Fruit fly (Drosophila melanogaster) whole organism, embryonic: ENCODE measurements around the gene HINT1.

ENCODE experiments used
- Adf1 ChIP-seq: fragments of 200-800 bp; sonication (Bioruptor generic); IDR thresholded peaks from 2 replicates; pipeline ENCODE4 v1.3.6; 2022; ENCODE audit warnings: missing biosample characterization, missing genetic modification characterization
- B-H2 ChIP-seq: fragments of 200-800 bp; sonication (Bioruptor generic); optimal IDR thresholded peaks from 2 replicates; lab custom pipeline; 2018; ENCODE audit warnings: missing biosample characterization, mild to moderate bottlenecking, missing genetic modification characterization
- CG10209 ChIP-seq: fragments of 200-800 bp; sonication (Bioruptor generic); optimal IDR thresholded peaks from 3 replicates; lab custom pipeline; 2017; ENCODE audit warnings: missing biosample characterization, mild to moderate bottlenecking, missing genetic modification characterization, missing genetic modification reagents
- CG1024 ChIP-seq: fragments of 200-800 bp; sonication (Bioruptor generic); IDR thresholded peaks from 2 replicates; pipeline ENCODE4 v1.3.6; 2022; ENCODE audit warnings: missing biosample characterization, missing genetic modification characterization
- CG10462 ChIP-seq: fragments of 200-800 bp; sonication (Bioruptor generic); optimal IDR thresholded peaks from 2 replicates; lab custom pipeline; 2016; ENCODE audit warnings: missing biosample characterization, missing genetic modification characterization
- CG11696 ChIP-seq: fragments of 200-800 bp; sonication (Bioruptor generic); IDR thresholded peaks from 2 replicates; pipeline ENCODE4 v1.3.6; 2022; ENCODE audit warnings: missing biosample characterization, missing genetic modification characterization
- CG11723 ChIP-seq: fragments of 200-800 bp; sonication (Bioruptor generic); optimal IDR thresholded peaks from 2 replicates; lab custom pipeline; 2017; ENCODE audit warnings: missing biosample characterization, mild to moderate bottlenecking, missing genetic modification characterization
- CG14014 ChIP-seq: fragments of 200-800 bp; sonication (Bioruptor generic); IDR thresholded peaks from 2 replicates; pipeline ENCODE4 v1.3.6; 2022; ENCODE audit warnings: missing biosample characterization, missing genetic modification characterization
- CG16779 ChIP-seq: fragments of 200-800 bp; sonication (Bioruptor generic); IDR thresholded peaks from 2 replicates; pipeline ENCODE4 v1.3.6; 2022; ENCODE audit warnings: missing biosample characterization, missing genetic modification characterization
- CG17186 ChIP-seq: fragments of 200-800 bp; sonication (Bioruptor generic); optimal IDR thresholded peaks from 3 replicates; lab custom pipeline; 2017; ENCODE audit warnings: missing biosample characterization, missing genetic modification reagents, missing genetic modification characterization
- CG18764 ChIP-seq: fragments of 200-800 bp; sonication (Bioruptor generic); optimal IDR thresholded peaks from 3 replicates; lab custom pipeline; 2016; ENCODE audit warnings: missing biosample characterization, missing genetic modification characterization
- CG2129 ChIP-seq: fragments of 200-800 bp; sonication (Bioruptor generic); IDR thresholded peaks from 2 replicates; pipeline ENCODE4 v1.3.6; 2022; ENCODE audit warnings: missing biosample characterization, missing genetic modification characterization; ENCODE audit not compliant: partially characterized antibody
- CG3407 ChIP-seq: fragments of 200-800 bp; sonication (Bioruptor generic); optimal IDR thresholded peaks from 2 replicates; lab custom pipeline; 2018; ENCODE audit warnings: missing biosample characterization, mild to moderate bottlenecking, missing genetic modification characterization
- CG4617 ChIP-seq: fragments of 200-800 bp; sonication (Bioruptor generic); optimal IDR thresholded peaks from 3 replicates; lab custom pipeline; 2016; ENCODE audit warnings: missing biosample characterization, missing genetic modification characterization, borderline replicate concordance
- CG6683 ChIP-seq: fragments of 200-800 bp; sonication (Bioruptor generic); optimal IDR thresholded peaks from 2 replicates; lab custom pipeline; 2017; ENCODE audit warnings: missing biosample characterization, mild to moderate bottlenecking, missing genetic modification characterization, missing genetic modification reagents
- CG7372 ChIP-seq: fragments of 200-800 bp; sonication (Bioruptor generic); IDR thresholded peaks from 2 replicates; pipeline ENCODE4 v1.3.6; 2022; ENCODE audit warnings: missing biosample characterization, missing genetic modification characterization
- CG8281 ChIP-seq: fragments of 200-800 bp; sonication (Bioruptor generic); optimal IDR thresholded peaks from 2 replicates; lab custom pipeline; 2018; ENCODE audit warnings: missing biosample characterization, mild to moderate bottlenecking, missing genetic modification characterization, moderate library complexity
- CG8765 ChIP-seq: fragments of 200-800 bp; sonication (Bioruptor generic); IDR thresholded peaks from 2 replicates; pipeline ENCODE4 v1.3.6; 2022; ENCODE audit warnings: missing biosample characterization, missing genetic modification characterization
- CG9817 ChIP-seq: fragments of 200-800 bp; sonication (Bioruptor generic); optimal IDR thresholded peaks from 2 replicates; lab custom pipeline; 2018; ENCODE audit warnings: missing biosample characterization, mild to moderate bottlenecking, missing genetic modification characterization, moderate library complexity
- CoRest ChIP-seq: fragments of 200-800 bp; sonication (Bioruptor generic); optimal IDR thresholded peaks from 3 replicates; lab custom pipeline; 2018; ENCODE audit warnings: missing biosample characterization, mild to moderate bottlenecking, missing genetic modification characterization, moderate library complexity
- D19A ChIP-seq: fragments of 200-800 bp; optimal IDR thresholded peaks from 3 replicates; lab custom pipeline; 2019; ENCODE audit warnings: missing biosample characterization, mild to moderate bottlenecking, missing genetic modification characterization, moderate library complexity
- H15 ChIP-seq: fragments of 200-800 bp; sonication (Bioruptor generic); IDR thresholded peaks from 3 replicates; pipeline ENCODE4 v1.3.6; 2022; ENCODE audit warnings: missing biosample characterization, missing genetic modification characterization
- HLH3B ChIP-seq: fragments of 200-800 bp; sonication (Bioruptor generic); IDR thresholded peaks from 2 replicates; pipeline ENCODE4 v1.3.6; 2022; ENCODE audit warnings: missing biosample characterization, missing genetic modification characterization
- HLHmδ ChIP-seq: fragments of 200-800 bp; sonication (Bioruptor generic); optimal IDR thresholded peaks from 2 replicates; lab custom pipeline; 2018; ENCODE audit warnings: missing biosample characterization, mild to moderate bottlenecking, missing genetic modification characterization, moderate library complexity
- HmgD ChIP-seq: fragments of 200-800 bp; sonication (Bioruptor generic); optimal IDR thresholded peaks from 3 replicates; lab custom pipeline; 2016; ENCODE audit warnings: missing biosample characterization, missing genetic modification characterization
- MTF-1 ChIP-seq: fragments of 200-800 bp; sonication (Bioruptor generic); optimal IDR thresholded peaks from 2 replicates; lab custom pipeline; 2018; ENCODE audit warnings: missing biosample characterization, mild to moderate bottlenecking, missing genetic modification characterization, borderline replicate concordance
- Six4 ChIP-seq: fragments of 200-800 bp; sonication (Bioruptor generic); optimal IDR thresholded peaks from 2 replicates; lab custom pipeline; 2016; ENCODE audit warnings: missing biosample characterization, missing genetic modification characterization
- Usf ChIP-seq: fragments of 200-800 bp; sonication (Bioruptor generic); optimal IDR thresholded peaks from 2 replicates; lab custom pipeline; 2017; ENCODE audit warnings: missing genotype, missing biosample characterization, missing genetic modification characterization
- abd-A ChIP-seq: fragments of 200-800 bp; sonication (Bioruptor generic); optimal IDR thresholded peaks from 3 replicates; lab custom pipeline; 2019; ENCODE audit warnings: missing biosample characterization, mild to moderate bottlenecking, missing genetic modification characterization, moderate library complexity
- ara ChIP-seq: fragments of 200-800 bp; sonication (Bioruptor generic); IDR thresholded peaks from 2 replicates; pipeline ENCODE4 v1.3.6; 2022; ENCODE audit warnings: missing biosample characterization, missing genetic modification characterization
- ash1 ChIP-seq: fragments of 200-800 bp; sonication (Bioruptor generic); optimal IDR thresholded peaks from 2 replicates; lab custom pipeline; 2018; ENCODE audit warnings: missing biosample characterization, mild to moderate bottlenecking, missing genetic modification characterization
- bab2 ChIP-seq: fragments of 200-800 bp; sonication (Bioruptor generic); optimal IDR thresholded peaks from 2 replicates; lab custom pipeline; 2016; ENCODE audit warnings: missing biosample characterization, missing genetic modification characterization
- disco-r ChIP-seq: fragments of 200-800 bp; sonication (Bioruptor generic); optimal IDR thresholded peaks from 2 replicates; lab custom pipeline; 2016; ENCODE audit warnings: missing biosample characterization, missing genetic modification characterization
- esg ChIP-seq: fragments of 200-800 bp; sonication (Bioruptor generic); conservative IDR thresholded peaks from 2 replicates; pipeline ENCODE4 v1.3.6; 2022; ENCODE audit warnings: missing biosample characterization, missing genetic modification characterization
- eve ChIP-seq, 2 experiments: fragments of >200 bp; optimal IDR thresholded peaks; 2 replicates each; lab custom pipeline; 2017; ENCODE audit warnings: missing biosample characterization in 2 of 2, missing genetic modification characterization in 2 of 2
- eyg ChIP-seq: fragments of 200-800 bp; sonication (Bioruptor generic); optimal IDR thresholded peaks from 3 replicates; lab custom pipeline; 2016; ENCODE audit warnings: missing biosample characterization, missing genetic modification characterization
- fd102C ChIP-seq: fragments of 200-800 bp; sonication (Bioruptor generic); optimal IDR thresholded peaks from 2 replicates; lab custom pipeline; 2018; ENCODE audit warnings: missing biosample characterization, mild to moderate bottlenecking, missing genetic modification characterization, moderate library complexity
- ftz-f1 ChIP-seq: fragments of 200-800 bp; sonication (Bioruptor generic); optimal IDR thresholded peaks from 2 replicates; lab custom pipeline; 2016; ENCODE audit warnings: missing biosample characterization, missing genetic modification characterization
- gcm ChIP-seq: fragments of 200-800 bp; sonication (Bioruptor generic); optimal IDR thresholded peaks from 2 replicates; lab custom pipeline; 2019; ENCODE audit warnings: missing biosample characterization, mild to moderate bottlenecking, missing genetic modification characterization, moderate library complexity
- grau ChIP-seq: fragments of 200-800 bp; optimal IDR thresholded peaks from 3 replicates; lab custom pipeline; 2019; ENCODE audit warnings: missing biosample characterization, mild to moderate bottlenecking, missing genetic modification characterization, moderate library complexity
- ham ChIP-seq: fragments of 200-800 bp; sonication (Bioruptor generic); IDR thresholded peaks from 2 replicates; pipeline ENCODE4 v1.3.6; 2022; ENCODE audit warnings: missing biosample characterization, missing genetic modification characterization
- mld ChIP-seq: fragments of 200-800 bp; sonication (Bioruptor generic); IDR thresholded peaks from 3 replicates; pipeline ENCODE4 v1.3.6; 2022; ENCODE audit warnings: missing biosample characterization, missing genetic modification characterization; ENCODE audit not compliant: partially characterized antibody
- nerfin-2 ChIP-seq: fragments of 200-800 bp; sonication (Bioruptor generic); IDR thresholded peaks from 2 replicates; pipeline ENCODE4 v1.3.6; 2022; ENCODE audit warnings: missing biosample characterization, missing genetic modification characterization; ENCODE audit not compliant: partially characterized antibody
- onecut ChIP-seq: fragments of 200-800 bp; sonication (Bioruptor generic); IDR thresholded peaks from 2 replicates; pipeline ENCODE4 v1.3.6; 2022; ENCODE audit warnings: missing biosample characterization, missing genetic modification characterization
- scrt ChIP-seq: fragments of 200-800 bp; sonication (Bioruptor generic); optimal IDR thresholded peaks from 2 replicates; lab custom pipeline; 2018; ENCODE audit warnings: missing biosample characterization, mild to moderate bottlenecking, missing genetic modification characterization, moderate library complexity
- sd ChIP-seq: fragments of 200-800 bp; sonication (Bioruptor generic); optimal IDR thresholded peaks from 3 replicates; lab custom pipeline; 2018; ENCODE audit warnings: missing biosample characterization, mild to moderate bottlenecking, missing genetic modification characterization, moderate library complexity
- slp2 ChIP-seq: fragments of 200-800 bp; sonication (Bioruptor generic); optimal IDR thresholded peaks from 2 replicates; lab custom pipeline; 2016; ENCODE audit warnings: missing biosample characterization, missing genetic modification characterization
- wor ChIP-seq: fragments of 200-800 bp; sonication (Bioruptor generic); IDR thresholded peaks from 2 replicates; pipeline ENCODE4 v1.3.6; 2022; ENCODE audit warnings: missing biosample characterization, missing genetic modification characterization
- z ChIP-seq: fragments of 200-800 bp; sonication (Bioruptor generic); IDR thresholded peaks from 3 replicates; pipeline ENCODE4 v1.3.6; 2022; ENCODE audit warnings: missing biosample characterization, missing genetic modification characterization
- zen ChIP-seq: fragments of 200-800 bp; sonication (Bioruptor generic); optimal IDR thresholded peaks from 3 replicates; lab custom pipeline; 2018; ENCODE audit warnings: missing biosample characterization, mild to moderate bottlenecking, missing genetic modification characterization, moderate library complexity

HINT1 gene

DNA sequence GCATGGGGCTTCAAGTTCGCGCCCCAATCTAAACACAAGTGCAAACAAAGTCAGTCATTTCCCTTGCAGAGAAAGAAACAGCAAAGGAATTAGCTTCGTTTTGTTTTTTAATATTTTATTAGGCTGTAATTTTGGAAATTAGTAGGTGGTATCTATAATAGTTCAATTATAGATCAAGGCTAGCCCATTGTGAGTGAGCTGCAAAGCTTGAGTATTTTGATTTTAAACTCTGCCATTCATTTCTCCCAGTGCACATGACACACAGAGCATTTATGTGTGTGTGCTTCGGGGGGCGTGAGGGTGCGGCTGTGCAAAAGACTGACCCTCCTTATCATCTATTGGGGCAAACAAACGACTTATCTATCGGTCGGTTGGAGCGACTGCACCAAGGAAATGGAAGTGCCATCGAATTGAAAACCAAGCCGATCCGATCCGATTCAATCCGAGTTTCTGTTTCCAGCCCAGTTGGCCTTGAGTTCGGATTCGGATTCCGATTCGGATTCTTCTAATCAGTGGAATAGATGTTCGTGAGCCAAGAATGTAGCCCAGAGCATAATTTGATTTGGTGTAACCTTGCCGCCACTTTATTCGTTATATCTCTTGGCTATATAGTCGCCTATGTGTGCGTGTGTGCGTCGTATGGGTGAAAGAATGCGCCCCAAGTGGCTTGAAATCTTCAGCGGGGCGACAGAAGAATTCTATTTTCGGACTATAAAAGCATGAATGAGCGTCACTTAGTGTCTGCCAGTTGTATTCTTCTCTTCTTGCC is 38.4 kb upstream of the HINT1 start (continued):
- TF ChIP-seq H15 (GFP tag; lab: Robert Waterston, UW) (0 out of 3 replicates have a peak, but pooled peaks have one; percentile 36), CoRest (peak; percentile 18), CG10209 (GFP tag; lab: Kevin White, UChicago) (peak; percentile 8), ftz-f1 (GFP tag; lab: Kevin White, UChicago) (peak; percentile 63), nerfin-2 (GFP tag; lab: Robert Waterston, UW) (no peak), CG16779 (no peak), CG11723 (peak; percentile 16), bab2 (peak; percentile 27), eyg (peak; percentile 9), ham (GFP tag; lab: Robert Waterston, UW) (no peak), eve (GFP tag; optimal IDR thresholded peaks at IDR 0.05; lab: Kevin White, UChicago) (no peak), HLHmδ (GFP tag; lab: Kevin White, UChicago) (no peak), esg (GFP tag; lab: Robert Waterston, UW) (peak; percentile 66), CG8281 (tag; lab: Kevin White, UChicago) (no peak), Usf (GFP tag; lab: Kevin White, UChicago) (no peak), Adf1 (no peak), ara (GFP tag; lab: Robert Waterston, UW) (peak; percentile 47; the same call in 1 of the 2 replicates), Six4 (GFP tag; lab: Kevin White, UChicago) (peak; percentile 0), wor (no peak), slp2 (GFP tag; lab: Kevin White, UChicago) (no peak), grau (tag; lab: Kevin White, UChicago) (peak; percentile 29), CG2129 (GFP tag; lab: Robert Waterston, UW) (no peak), CG3407 (GFP tag; lab: Kevin White, UChicago) (no peak), sd (peak; percentile 94), CG9817 (tag; lab: Kevin White, UChicago) (no peak), scrt (no peak), onecut (GFP tag; lab: Robert Waterston, UW) (no peak), fd102C (GFP tag; lab: Kevin White, UChicago) (no peak), CG1024 (no peak), ash1 (GFP tag; lab: Kevin White, UChicago) (no peak), CG18764 (no peak), B-H2 (GFP tag; lab: Kevin White, UChicago) (no peak), abd-A (no peak), HmgD (no peak), disco-r (GFP tag; lab: Kevin White, UChicago) (no peak), mld (GFP tag; lab: Robert Waterston, UW) (no peak), HLH3B (GFP tag; lab: Robert Waterston, UW) (peak; percentile 27), CG8765 (no peak), CG17186 (GFP tag; lab: Kevin White, UChicago) (no peak), CG7372 (GFP tag; lab: Robert Waterston, UW) (no peak), gcm (GFP tag; lab: Kevin White, UChicago) (no peak), z (GFP tag; lab: Robert Waterston, UW) (no peak), CG11696 (GFP tag; lab: Robert Waterston, UW) (no peak), D19A (no peak), CG14014 (GFP tag; lab: Robert Waterston, UW) (peak; percentile 80), zen (tag; lab: Kevin White, UChicago) (no peak), MTF-1 (GFP tag; lab: Kevin White, UChicago) (no peak), CG10462 (GFP tag; lab: Kevin White, UChicago) (no peak), CG6683 (GFP tag; lab: Kevin White, UChicago) (no peak), CG4617 (no peak)
